ENCODE assay signal across 3 worm cellular contexts in the genomic region with DNA sequence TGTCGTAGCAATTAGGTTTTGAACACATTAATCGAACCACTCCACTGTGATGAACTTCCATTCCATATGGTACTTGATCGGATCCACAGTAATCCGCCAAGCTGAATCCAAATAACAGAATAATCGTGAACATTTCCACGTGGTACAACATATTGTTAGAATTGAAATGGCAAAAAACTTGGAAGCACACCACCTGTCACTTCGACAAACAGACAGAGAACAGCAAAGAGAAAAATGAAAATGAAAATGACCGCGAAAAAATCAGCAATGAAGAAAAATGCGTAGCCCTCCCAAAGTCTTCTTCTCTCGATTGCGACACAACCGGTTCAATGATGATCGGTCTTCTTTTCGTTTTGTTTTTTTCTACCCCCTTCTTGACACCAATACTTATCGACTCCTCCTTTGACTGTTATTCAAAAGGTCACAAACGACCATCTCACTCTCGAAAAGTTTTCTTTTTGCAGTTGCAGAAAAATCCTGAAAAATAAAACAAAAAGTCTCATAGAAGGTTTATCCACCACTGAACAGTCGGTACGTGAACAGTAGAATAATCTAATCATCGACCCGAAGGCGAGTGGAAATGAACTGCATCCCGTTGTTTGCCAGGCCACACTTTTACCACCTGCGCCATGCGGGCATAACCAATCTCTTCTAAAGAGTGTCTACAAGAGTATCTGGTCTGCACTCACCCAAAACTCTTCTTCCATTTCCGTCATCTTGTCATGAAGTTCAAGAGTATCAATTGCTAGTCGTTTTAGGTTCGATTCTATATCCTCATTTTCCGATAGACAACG.
A peak's percentile ranks its signal among the peaks of the same experiment; 100 is the strongest.
TF ChIP-seq lines count a peak whose summit lies in the region.

Gene wrt-3, minus strand, starts transcription at position 322 of the 794 bp plus-strand sequence.

TF ChIP-seq in whole organism, L4 larva, 104 proteins besides CTCF, POLR2A, EP300 and RAD21 (continued from another document and continues in another):
- TF ChIP-seq mxl-3 (GFP tag; optimal IDR thresholded peaks at IDR 0.05; lab: Kevin White, UChicago) (peak; percentile 60), jun-1 (tag; optimal IDR thresholded peaks at IDR 0.05; lab: Kevin White, UChicago) (no peak), dpl-1 (GFP tag; optimal IDR thresholded peaks at IDR 0.05; lab: Kevin White, UChicago) (no peak), pha-4 (GFP tag; IDR thresholded peaks at IDR 0.05; lab: Robert Waterston, UW) (peak; percentile 91), pha-4 (tag; optimal IDR thresholded peaks at IDR 0.05; lab: Kevin White, UChicago) (no peak), zip-11 (GFP tag; IDR thresholded peaks at IDR 0.05; lab: Robert Waterston, UW) (peak; percentile 79; the same call in 1 of the 2 replicates), nhr-6 (tag; optimal IDR thresholded peaks at IDR 0.05; lab: Kevin White, UChicago) (peak; percentile 32), daf-16 (GFP tag; optimal IDR thresholded peaks at IDR 0.05; lab: Kevin White, UChicago) (peak; percentile 71 to 95), daf-16 (tag; optimal IDR thresholded peaks at IDR 0.05; lab: Kevin White, UChicago) (no peak), aha-1 (tag; lab: Kevin White, UChicago) (peak; percentile 86), lin-1 (GFP tag; IDR thresholded peaks at IDR 0.05; lab: Robert Waterston, UW) (no peak; the same call in none of the 2 replicates), ZK337.2 (GFP tag; IDR thresholded peaks at IDR 0.05; lab: Robert Waterston, UW) (peak; percentile 72), zfp-2 (tag; optimal IDR thresholded peaks at IDR 0.05; lab: Kevin White, UChicago) (peak; percentile 46), nhr-237 (tag; optimal IDR thresholded peaks at IDR 0.05; lab: Kevin White, UChicago) (no peak), lin-29 (GFP tag; IDR thresholded peaks at IDR 0.05; lab: Robert Waterston, UW) (peak; percentile 49; the same call in 1 of the 2 replicates), gei-8 (GFP tag; optimal IDR thresholded peaks at IDR 0.05; lab: Kevin White, UChicago) (peak; percentile 90), daf-12 (tag; optimal IDR thresholded peaks at IDR 0.05; lab: Kevin White, UChicago) (no peak), F10B5.3 (tag; optimal IDR thresholded peaks at IDR 0.05; lab: Kevin White, UChicago) (peak; percentile 64), ceh-44 (GFP tag; IDR thresholded peaks at IDR 0.05; lab: Robert Waterston, UW) (peak; percentile 88; the same call in 1 of the 2 replicates), attf-4 (tag; optimal IDR thresholded peaks at IDR 0.05; lab: Kevin White, UChicago) (peak; percentile 58), unc-62 (GFP tag; optimal IDR thresholded peaks at IDR 0.05 in 1 of 2; lab: Kevin White, UChicago) (peak in 1 of 2 experiments; percentile 82), unc-62 (tag; optimal IDR thresholded peaks at IDR 0.05; lab: Kevin White, UChicago) (no peak), Y105C5A.15 (GFP tag; IDR thresholded peaks at IDR 0.05; lab: Robert Waterston, UW) (peak; percentile 94), madf-9 (GFP tag; conservative IDR thresholded peaks at IDR 0.05; lab: Robert Waterston, UW) (peak; percentile 82), lsy-2 (tag; optimal IDR thresholded peaks at IDR 0.05; lab: Kevin White, UChicago) (peak in 1 of 2 experiments; percentile 12), ceh-28 (tag; optimal IDR thresholded peaks at IDR 0.05; lab: Kevin White, UChicago) (no peak), mxl-2 (GFP tag; conservative IDR thresholded peaks at IDR 0.05; lab: Robert Waterston, UW) (0 out of 2 replicates have a peak, but pooled peaks have one; percentile 20), dmd-8 (GFP tag; IDR thresholded peaks at IDR 0.05; lab: Robert Waterston, UW) (peak; percentile 99), R02D3.7 (tag; optimal IDR thresholded peaks at IDR 0.05; lab: Kevin White, UChicago) (peak; percentile 40), lir-3 (tag; optimal IDR thresholded peaks at IDR 0.05; lab: Kevin White, UChicago) (peak; percentile 80), ctbp-1 (GFP tag; IDR thresholded peaks at IDR 0.05; lab: Robert Waterston, UW) (no peak; the same call in 1 of the 2 replicates), rbr-2 (tag; optimal IDR thresholded peaks at IDR 0.05; lab: Kevin White, UChicago) (peak; percentile 62), duxl-1 (tag; optimal IDR thresholded peaks at IDR 0.05; lab: Kevin White, UChicago; ENCODE audit: poor library complexity) (peak; percentile 91), ceh-32 (tag; optimal IDR thresholded peaks at IDR 0.05; lab: Kevin White, UChicago; ENCODE audit: poor library complexity) (peak; percentile 1), nhr-48 (tag; optimal IDR thresholded peaks at IDR 0.05; lab: Kevin White, UChicago) (peak; percentile 76), D1046.2 (GFP tag; IDR thresholded peaks at IDR 0.05; lab: Robert Waterston, UW) (peak; percentile 92), nhr-28 (tag; optimal IDR thresholded peaks at IDR 0.05; lab: Kevin White, UChicago) (peak; percentile 13), F26F4.8 (GFP tag; conservative IDR thresholded peaks at IDR 0.05; lab: Robert Waterston, UW) (peak; percentile 93), dmd-6 (GFP tag; IDR thresholded peaks at IDR 0.05; lab: Robert Waterston, UW) (no peak)

TF ChIP-seq in whole organism, late embryonic, 69 proteins besides CTCF, POLR2A, EP300 and RAD21 (continued from another document and continues in another):
- TF ChIP-seq pha-4 (tag; optimal IDR thresholded peaks at IDR 0.05; lab: Kevin White, UChicago) (no peak), gmeb-2 (tag; optimal IDR thresholded peaks at IDR 0.05; lab: Kevin White, UChicago) (peak; percentile 93), ets-4 (tag; optimal IDR thresholded peaks at IDR 0.05; lab: Kevin White, UChicago) (peak; percentile 59), ceh-2 (tag; optimal IDR thresholded peaks at IDR 0.05; lab: Kevin White, UChicago) (peak; percentile 89), ztf-16 (tag; optimal IDR thresholded peaks at IDR 0.05; lab: Kevin White, UChicago) (peak; percentile 94), ceh-19 (GFP tag; optimal IDR thresholded peaks at IDR 0.05; lab: Kevin White, UChicago) (peak; percentile 93), ceh-6 (GFP tag; optimal IDR thresholded peaks at IDR 0.05; lab: Kevin White, UChicago) (peak; percentile 97), tbx-7 (tag; optimal IDR thresholded peaks at IDR 0.05; lab: Kevin White, UChicago) (peak; percentile 57), elt-2 (tag; optimal IDR thresholded peaks at IDR 0.05; lab: Kevin White, UChicago) (peak; percentile 97), Y22D7AL.16 (tag; optimal IDR thresholded peaks at IDR 0.05; lab: Kevin White, UChicago) (peak; percentile 94), fkh-10 (GFP tag; optimal IDR thresholded peaks at IDR 0.05; lab: Kevin White, UChicago) (peak; percentile 0), hlh-15 (tag; optimal IDR thresholded peaks at IDR 0.05; lab: Kevin White, UChicago) (peak; percentile 84), sox-2 (GFP tag; IDR thresholded peaks at IDR 0.05; lab: Robert Waterston, UW) (peak; percentile 92), unc-3 (GFP tag; conservative IDR thresholded peaks at IDR 0.05; lab: Robert Waterston, UW) (peak; percentile 90), unc-3 (tag; optimal IDR thresholded peaks at IDR 0.05; lab: Kevin White, UChicago) (peak; percentile 88), C08G9.2 (tag; optimal IDR thresholded peaks at IDR 0.05; lab: Kevin White, UChicago) (peak; percentile 87), rnt-1 (tag; optimal IDR thresholded peaks at IDR 0.05; lab: Kevin White, UChicago) (peak; percentile 79), unc-86 (tag; optimal IDR thresholded peaks at IDR 0.05; lab: Kevin White, UChicago) (peak; percentile 92), nhr-11 (tag; optimal IDR thresholded peaks at IDR 0.05; lab: Kevin White, UChicago) (no peak), nfya-1 (tag; optimal IDR thresholded peaks at IDR 0.05; lab: Kevin White, UChicago) (peak; percentile 50), elt-4 (tag; optimal IDR thresholded peaks at IDR 0.05; lab: Kevin White, UChicago) (peak; percentile 80), hlh-13 (GFP tag; optimal IDR thresholded peaks at IDR 0.05; lab: Kevin White, UChicago) (peak; percentile 91), sox-4 (tag; optimal IDR thresholded peaks at IDR 0.05; lab: Kevin White, UChicago) (peak; percentile 94), ceh-14 (tag; optimal IDR thresholded peaks at IDR 0.05; lab: Kevin White, UChicago) (peak; percentile 84), dve-1 (tag; optimal IDR thresholded peaks at IDR 0.05; lab: Kevin White, UChicago) (peak; percentile 73), mec-3 (tag; optimal IDR thresholded peaks at IDR 0.05; lab: Kevin White, UChicago; ENCODE audit: borderline replicate concordance) (peak; percentile 83), pha-2 (tag; optimal IDR thresholded peaks at IDR 0.05; lab: Kevin White, UChicago) (peak; percentile 89), hlh-8 (tag; optimal IDR thresholded peaks at IDR 0.05; lab: Kevin White, UChicago) (peak; percentile 84), ceh-45 (GFP tag; IDR thresholded peaks at IDR 0.05; lab: Robert Waterston, UW) (peak; percentile 90), fax-1 (tag; optimal IDR thresholded peaks at IDR 0.05; lab: Kevin White, UChicago) (peak; percentile 97), ttx-3 (tag; optimal IDR thresholded peaks at IDR 0.05; lab: Kevin White, UChicago) (peak; percentile 93), C38D4.7 (GFP tag; optimal IDR thresholded peaks at IDR 0.05; lab: Kevin White, UChicago) (peak; percentile 93), pax-1 (tag; optimal IDR thresholded peaks at IDR 0.05; lab: Kevin White, UChicago) (no peak), ceh-34 (tag; optimal IDR thresholded peaks at IDR 0.05; lab: Kevin White, UChicago) (peak; percentile 93), che-1 (tag; optimal IDR thresholded peaks at IDR 0.05; lab: Kevin White, UChicago) (peak; percentile 95), ceh-22 (tag; optimal IDR thresholded peaks at IDR 0.05; lab: Kevin White, UChicago) (peak; percentile 17), nhr-232 (tag; optimal IDR thresholded peaks at IDR 0.05; lab: Kevin White, UChicago) (peak; percentile 87), K02D7.2 (tag; optimal IDR thresholded peaks at IDR 0.05; lab: Kevin White, UChicago) (peak; percentile 94), hlh-30 (tag; optimal IDR thresholded peaks at IDR 0.05; lab: Kevin White, UChicago; ENCODE audit: insufficient read depth) (peak; percentile 14), sdc-2 (tag; optimal IDR thresholded peaks at IDR 0.05; lab: Kevin White, UChicago) (peak; percentile 87), ceh-48 (tag; optimal IDR thresholded peaks at IDR 0.05; lab: Kevin White, UChicago) (peak; percentile 94), pros-1 (tag; optimal IDR thresholded peaks at IDR 0.05; lab: Kevin White, UChicago) (no peak), odd-2 (tag; optimal IDR thresholded peaks at IDR 0.05; lab: Kevin White, UChicago) (peak; percentile 68)

TF ChIP-seq in whole organism, mixed stage, embryonic, 35 proteins besides CTCF, POLR2A, EP300 and RAD21 (continued from another document):
- no peak for TF ChIP-seq elt-1 (tag; optimal IDR thresholded peaks at IDR 0.05; lab: Kevin White, UChicago; ENCODE audit: borderline replicate concordance, insufficient read depth)
- TF ChIP-seq zip-8 (tag; optimal IDR thresholded peaks at IDR 0.05; lab: Kevin White, UChicago): no peak
- TF ChIP-seq sem-2 (GFP tag; optimal IDR thresholded peaks at IDR 0.05; lab: Kevin White, UChicago): peak; percentile 91
- TF ChIP-seq ztf-11 (tag; optimal IDR thresholded peaks at IDR 0.05; lab: Kevin White, UChicago): peak; percentile 58
- TF ChIP-seq bed-3 (GFP tag; optimal IDR thresholded peaks at IDR 0.05; lab: Kevin White, UChicago): peak; percentile 90
- TF ChIP-seq sptf-1 (tag; optimal IDR thresholded peaks at IDR 0.05; lab: Kevin White, UChicago): peak; percentile 98
- peak; percentile 95 for TF ChIP-seq tbx-8 (GFP tag; optimal IDR thresholded peaks at IDR 0.05; lab: Kevin White, UChicago)
- TF ChIP-seq nhr-28 (tag; optimal IDR thresholded peaks at IDR 0.05; lab: Kevin White, UChicago): peak; percentile 65
- no peak for TF ChIP-seq snpc-4 (tag; optimal IDR thresholded peaks at IDR 0.05; lab: Kevin White, UChicago)
